Worm (Caenorhabditis elegans): ENCODE measurements around the gene D1086.10.

D1086.10 gene

DNA sequence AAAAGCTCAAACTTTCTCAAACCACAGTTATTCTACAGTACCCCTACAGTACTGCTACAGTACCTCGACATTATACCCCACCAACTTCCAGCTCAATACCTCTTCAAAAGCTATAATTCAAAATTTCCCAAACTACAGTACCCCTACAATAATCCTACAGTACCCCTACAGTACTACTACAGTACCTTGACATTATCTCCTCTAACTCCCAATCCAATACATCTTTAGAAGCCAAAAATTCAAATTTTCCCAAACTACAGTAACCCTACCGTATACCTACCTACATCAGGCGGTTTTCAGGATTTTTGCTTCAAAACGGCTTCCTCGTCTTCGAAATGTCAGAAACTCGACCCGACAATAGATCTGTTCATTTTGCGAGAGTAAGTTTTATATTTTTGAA is 25.0 kb upstream of the D1086.10 start, which contains the start of gene F58D12.3:
Gene F58D12.3, plus strand, starts transcription at position 301 of the 400 bp plus-strand sequence.
- TF ChIP-seq zag-1 (tag; optimal IDR thresholded peaks at IDR 0.05): no peak
- TF ChIP-seq ztf-11 (tag; optimal IDR thresholded peaks at IDR 0.05): no peak
- TF ChIP-seq egl-5 (tag; optimal IDR thresholded peaks at IDR 0.05): no peak
- no peak for TF ChIP-seq fos-1 (tag; optimal IDR thresholded peaks at IDR 0.05)
- no peak for TF ChIP-seq elt-3 (tag; optimal IDR thresholded peaks at IDR 0.05)
- no peak for TF ChIP-seq fkh-2 (tag; optimal IDR thresholded peaks at IDR 0.05)
- TF ChIP-seq nhr-43 (tag; optimal IDR thresholded peaks at IDR 0.05; ENCODE audit: poor library complexity, severe bottlenecking): no peak
- no peak for TF ChIP-seq ceh-82 (tag; optimal IDR thresholded peaks at IDR 0.05)
- TF ChIP-seq nhr-25 (tag; optimal IDR thresholded peaks at IDR 0.05): no peak
- TF ChIP-seq ceh-28 (tag; optimal IDR thresholded peaks at IDR 0.05): no peak
- no peak for TF ChIP-seq lin-39 (tag; optimal IDR thresholded peaks at IDR 0.05)
- no peak for TF ChIP-seq lin-15B (tag; optimal IDR thresholded peaks at IDR 0.05)
- TF ChIP-seq nhr-67 (tag; optimal IDR thresholded peaks at IDR 0.05): no peak
- no peak for TF ChIP-seq nhr-23 (tag; optimal IDR thresholded peaks at IDR 0.05)
- no peak for TF ChIP-seq elt-2 (tag; optimal IDR thresholded peaks at IDR 0.05)
- TF ChIP-seq ama-1 (optimal IDR thresholded peaks at IDR 0.05): no peak
- no peak for TF ChIP-seq skn-1 (tag; optimal IDR thresholded peaks at IDR 0.05)
- TF ChIP-seq mdl-1 (tag; optimal IDR thresholded peaks at IDR 0.05): no peak
- no peak for TF ChIP-seq ZK546.5 (tag; optimal IDR thresholded peaks at IDR 0.05)

DNA sequence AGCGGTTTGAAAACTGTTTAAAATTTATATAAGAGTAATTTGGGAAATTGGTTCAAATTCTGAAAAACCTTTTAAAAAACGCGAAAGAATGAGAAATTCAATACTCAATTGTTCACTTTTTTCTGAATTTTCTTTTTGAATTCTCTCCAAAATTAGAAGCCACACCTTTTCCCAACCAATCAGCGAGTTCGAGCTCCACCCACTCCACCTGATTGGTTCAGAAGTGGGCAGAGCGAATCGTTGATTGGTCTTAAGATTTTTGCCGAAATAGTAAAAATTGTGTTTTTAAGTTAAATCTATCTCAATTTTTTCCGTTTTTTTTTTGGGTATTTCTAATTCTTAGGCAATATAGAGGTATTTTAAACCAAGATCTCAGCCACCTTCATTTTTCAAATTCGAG is 18.6 kb upstream of the D1086.10 start:
- no peak for TF ChIP-seq zag-1 (tag; optimal IDR thresholded peaks at IDR 0.05)
- no peak for TF ChIP-seq lsy-12 (tag; optimal IDR thresholded peaks at IDR 0.05)
- no peak for TF ChIP-seq egl-5 (tag; optimal IDR thresholded peaks at IDR 0.05)
- no peak for TF ChIP-seq unc-62 (GFP tag; optimal IDR thresholded peaks at IDR 0.05)
- TF ChIP-seq ama-1 (optimal IDR thresholded peaks at IDR 0.05): no peak
- TF ChIP-seq ceh-9 (tag; optimal IDR thresholded peaks at IDR 0.05): no peak
- peak; percentile 90 for TF ChIP-seq nfya-1 (tag; optimal IDR thresholded peaks at IDR 0.05; ENCODE audit: insufficient read depth)
- no peak for TF ChIP-seq pqm-1 (tag; optimal IDR thresholded peaks at IDR 0.05)

DNA sequence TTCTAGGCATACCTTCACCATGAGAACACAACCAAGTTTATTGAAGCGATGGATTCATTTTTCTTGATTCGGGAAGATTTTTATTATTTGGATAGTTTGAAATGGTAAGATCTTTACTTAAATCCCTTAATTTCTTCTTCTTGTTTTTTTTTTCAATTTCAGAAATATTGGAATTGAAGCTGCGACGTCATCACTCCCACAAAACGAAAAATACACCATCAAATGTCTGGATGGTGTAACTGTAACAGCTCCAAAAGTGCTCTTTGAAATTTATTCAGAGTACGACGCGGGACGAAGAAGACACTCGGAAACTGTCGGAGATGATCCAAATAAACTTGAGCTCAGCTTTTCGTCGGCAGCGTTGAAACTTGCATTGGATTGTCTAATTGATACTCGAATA is 18.1 kb upstream of the D1086.10 start, which contains the start of gene D1086.21:
Gene D1086.21, plus strand, starts transcription at position 301 of the 400 bp plus-strand sequence.
- no peak for TF ChIP-seq aly-2 (tag; optimal IDR thresholded peaks at IDR 0.05)
- TF ChIP-seq nhr-28 (tag; optimal IDR thresholded peaks at IDR 0.05): no peak
- TF ChIP-seq nhr-237 (tag; optimal IDR thresholded peaks at IDR 0.05): no peak
- TF ChIP-seq mml-1 (tag; optimal IDR thresholded peaks at IDR 0.05): no peak
- TF ChIP-seq unc-39 (tag; optimal IDR thresholded peaks at IDR 0.05): no peak
- no peak for TF ChIP-seq lin-15B (tag; optimal IDR thresholded peaks at IDR 0.05)
- TF ChIP-seq nfya-1 (tag; optimal IDR thresholded peaks at IDR 0.05; ENCODE audit: insufficient read depth): no peak
- no peak for TF ChIP-seq egl-27 (tag; optimal IDR thresholded peaks at IDR 0.05)
- TF ChIP-seq sea-2 (GFP tag; optimal IDR thresholded peaks at IDR 0.05): no peak
- TF ChIP-seq tbx-2 (tag; optimal IDR thresholded peaks at IDR 0.05): no peak
- TF ChIP-seq nhr-43 (tag; optimal IDR thresholded peaks at IDR 0.05; ENCODE audit: poor library complexity, severe bottlenecking): no peak

DNA sequence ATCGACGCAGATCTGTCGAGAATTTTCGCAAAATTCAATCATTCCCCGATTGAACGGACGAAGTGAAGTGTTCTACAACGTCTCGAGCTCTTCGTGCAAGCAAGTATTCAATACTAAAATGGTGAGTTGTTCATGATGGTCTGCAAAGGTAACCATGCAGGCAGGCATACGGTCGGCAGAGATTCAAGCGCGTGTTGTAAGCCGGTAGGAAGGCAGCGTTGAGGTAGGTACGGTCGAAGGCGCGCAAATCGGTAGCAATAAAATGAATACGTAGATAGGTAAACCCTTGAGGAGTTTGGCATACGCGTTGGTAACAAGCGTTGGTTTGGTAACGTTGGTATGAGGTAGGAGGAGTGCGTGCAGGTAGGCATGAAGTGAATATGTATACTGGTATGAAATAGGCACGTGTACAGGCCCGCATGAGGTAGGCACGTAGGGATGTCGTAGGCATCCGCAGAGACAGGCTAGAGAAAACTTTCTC is 14.7 kb upstream of the D1086.10 start, which contains the start of gene D1086.17:
Gene D1086.17, plus strand, starts transcription at position 51 of the 481 bp plus-strand sequence.
- TF ChIP-seq ceh-9 (tag; optimal IDR thresholded peaks at IDR 0.05) (no peak), nfya-1 (tag; optimal IDR thresholded peaks at IDR 0.05; ENCODE audit: insufficient read depth) (no peak), fkh-10 (GFP tag; optimal IDR thresholded peaks at IDR 0.05) (no peak), nhr-43 (tag; optimal IDR thresholded peaks at IDR 0.05; ENCODE audit: poor library complexity, severe bottlenecking) (no peak), lin-15B (tag; optimal IDR thresholded peaks at IDR 0.05) (no peak), ceh-28 (tag; optimal IDR thresholded peaks at IDR 0.05) (no peak), ztf-11 (tag; optimal IDR thresholded peaks at IDR 0.05) (no peak), elt-3 (tag; optimal IDR thresholded peaks at IDR 0.05) (no peak), nhr-11 (tag; optimal IDR thresholded peaks at IDR 0.05) (no peak), aly-2 (tag; optimal IDR thresholded peaks at IDR 0.05) (no peak)

DNA sequence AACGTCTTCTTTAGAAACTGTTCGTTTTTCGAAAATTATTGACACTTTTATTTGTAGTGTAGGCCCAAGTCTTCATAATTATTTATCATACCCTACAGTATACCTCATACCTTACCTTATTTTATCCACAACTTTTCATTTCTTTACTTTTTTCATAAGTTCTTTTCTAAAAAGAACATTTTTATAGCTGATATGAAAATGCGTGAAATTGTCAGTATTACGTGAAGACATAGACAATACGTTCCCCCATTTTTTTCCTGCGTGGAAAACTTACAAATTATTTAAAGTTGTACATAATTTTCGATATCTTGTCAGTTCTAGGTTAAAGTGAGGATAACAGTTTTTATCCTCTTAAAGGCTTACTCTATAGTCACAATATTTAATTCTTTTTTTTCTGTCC is 12.7 kb upstream of the D1086.10 start:
- TF ChIP-seq nhr-11 (tag; optimal IDR thresholded peaks at IDR 0.05): no peak
- no peak for TF ChIP-seq daf-12 (tag; optimal IDR thresholded peaks at IDR 0.05)
- TF ChIP-seq nhr-77 (tag; optimal IDR thresholded peaks at IDR 0.05): no peak
- TF ChIP-seq ceh-9 (tag; optimal IDR thresholded peaks at IDR 0.05): no peak
- no peak for TF ChIP-seq sea-2 (GFP tag; optimal IDR thresholded peaks at IDR 0.05)
- no peak for TF ChIP-seq eor-1 (tag; optimal IDR thresholded peaks at IDR 0.05)
- TF ChIP-seq aly-2 (tag; optimal IDR thresholded peaks at IDR 0.05): no peak
- TF ChIP-seq skn-1 (tag; optimal IDR thresholded peaks at IDR 0.05): no peak
- no peak for TF ChIP-seq nhr-237 (tag; optimal IDR thresholded peaks at IDR 0.05)
- no peak for TF ChIP-seq nhr-25 (tag; optimal IDR thresholded peaks at IDR 0.05)
- no peak for TF ChIP-seq hmg-11 (tag; optimal IDR thresholded peaks at IDR 0.05)
